Fruit fly (Drosophila melanogaster) whole organism, embryonic: ENCODE measurements around the gene CG13117.

Experiments used
- Awh ChIP-seq: fragments of 200-800 bp; sonication (Bioruptor generic); IDR thresholded peaks from 2 replicates; pipeline ENCODE4, ENCODE4 v1.3.6; 2022; ENCODE audit warnings: missing biosample characterization, missing genetic modification characterization
- B-H1 ChIP-seq: fragments of 200-800 bp; sonication (Bioruptor generic); IDR thresholded peaks from 3 replicates; pipeline ENCODE4 v1.3.6; 2022; ENCODE audit warnings: missing biosample characterization, missing genetic modification characterization
- B-H2 ChIP-seq: fragments of 200-800 bp; sonication (Bioruptor generic); optimal IDR thresholded peaks from 2 replicates; lab custom pipeline; 2018; ENCODE audit warnings: missing biosample characterization, mild to moderate bottlenecking, missing genetic modification characterization
- CG10274 ChIP-seq: fragments of 200-800 bp; sonication (Bioruptor generic); optimal IDR thresholded peaks from 3 replicates; lab custom pipeline; 2017; ENCODE audit warnings: missing biosample characterization, mild to moderate bottlenecking, missing genetic modification characterization
- CG13624 ChIP-seq: fragments of 200-800 bp; sonication (Bioruptor generic); optimal IDR thresholded peaks from 2 replicates; lab custom pipeline; 2016; ENCODE audit warnings: missing biosample characterization, missing genetic modification characterization
- CG13894 ChIP-seq: fragments of 200-800 bp; sonication (Bioruptor generic); optimal IDR thresholded peaks from 3 replicates; lab custom pipeline; 2018; ENCODE audit warnings: missing biosample characterization, mild to moderate bottlenecking, missing genetic modification characterization, moderate library complexity
- CG14050 ChIP-seq: fragments of 200-800 bp; sonication (Bioruptor generic); IDR thresholded peaks from 3 replicates; pipeline ENCODE4 v1.3.6; 2022; ENCODE audit warnings: missing biosample characterization, missing genetic modification characterization
- CG1529 ChIP-seq: fragments of 200-800 bp; sonication (Bioruptor generic); optimal IDR thresholded peaks from 3 replicates; lab custom pipeline; 2018; ENCODE audit warnings: missing biosample characterization, missing genetic modification characterization
- CG15696 ChIP-seq: fragments of 200-800 bp; sonication (Bioruptor generic); optimal IDR thresholded peaks from 2 replicates; lab custom pipeline; 2019; ENCODE audit warnings: missing biosample characterization, mild to moderate bottlenecking, missing genetic modification characterization, moderate library complexity
- CG1603 ChIP-seq: fragments of 200-800 bp; sonication (Bioruptor generic); optimal IDR thresholded peaks from 2 replicates; lab custom pipeline; 2019; ENCODE audit warnings: missing biosample characterization, mild to moderate bottlenecking, missing genetic modification characterization, moderate library complexity
- CG17568 ChIP-seq: fragments of 200-800 bp; sonication (Bioruptor generic); optimal IDR thresholded peaks from 2 replicates; lab custom pipeline; 2018; ENCODE audit warnings: missing biosample characterization, mild to moderate bottlenecking, missing genetic modification characterization, moderate library complexity
- CG2199 ChIP-seq: fragments of 200-800 bp; sonication (Bioruptor generic); IDR thresholded peaks from 3 replicates; pipeline ENCODE4 v1.3.6; 2022; ENCODE audit warnings: missing biosample characterization, missing genetic modification characterization
- CG31365 ChIP-seq: fragments of 200-800 bp; sonication (Bioruptor generic); optimal IDR thresholded peaks from 2 replicates; lab custom pipeline; 2018; ENCODE audit warnings: missing biosample characterization, mild to moderate bottlenecking, missing genetic modification characterization
- CG4730 ChIP-seq: fragments of 200-800 bp; sonication (Bioruptor generic); IDR thresholded peaks from 2 replicates; pipeline ENCODE4 v1.3.6; 2022; ENCODE audit warnings: missing biosample characterization, missing genetic modification characterization
- CG6765 ChIP-seq: fragments of 200-800 bp; sonication (Bioruptor generic); optimal IDR thresholded peaks from 3 replicates; lab custom pipeline; 2017; ENCODE audit warnings: missing biosample characterization, mild to moderate bottlenecking, missing genetic modification characterization
- CG7928 ChIP-seq: fragments of 200-800 bp; sonication (Bioruptor generic); optimal IDR thresholded peaks from 2 replicates; lab custom pipeline; 2017; ENCODE audit warnings: missing biosample characterization, mild to moderate bottlenecking, missing genetic modification characterization
- CG9727 ChIP-seq: fragments of 200-800 bp; sonication (Bioruptor generic); optimal IDR thresholded peaks from 3 replicates; lab custom pipeline; 2017; ENCODE audit warnings: missing biosample characterization, mild to moderate bottlenecking, missing genetic modification characterization
- CHES-1-like ChIP-seq: fragments of 200-800 bp; sonication (Bioruptor generic); optimal IDR thresholded peaks from 2 replicates; lab custom pipeline; 2016; ENCODE audit warnings: missing biosample characterization, missing genetic modification characterization
- Dad ChIP-seq: fragments of 200-800 bp; sonication (Bioruptor generic); optimal IDR thresholded peaks from 3 replicates; lab custom pipeline; 2016; ENCODE audit warnings: missing biosample characterization, missing genetic modification characterization
- Dip2 ChIP-seq: fragments of 200-800 bp; sonication (Bioruptor generic); IDR thresholded peaks from 2 replicates; pipeline ENCODE4 v1.3.6; 2022; ENCODE audit warnings: missing biosample characterization, missing genetic modification characterization
- Drgx ChIP-seq: fragments of 200-800 bp; sonication (Bioruptor generic); IDR thresholded peaks from 2 replicates; pipeline ENCODE4 v1.3.6; 2022; ENCODE audit warnings: missing biosample characterization, missing genetic modification characterization
- HLH3B ChIP-seq: fragments of 200-800 bp; sonication (Bioruptor generic); IDR thresholded peaks from 2 replicates; pipeline ENCODE4 v1.3.6; 2022; ENCODE audit warnings: missing biosample characterization, missing genetic modification characterization
- Med ChIP-seq: fragments of 200-800 bp; sonication (Bioruptor generic); peaks from one replicate; lab custom pipeline; 2016; ENCODE audit warnings: missing biosample characterization, missing genetic modification characterization, mild to moderate bottlenecking, inconsistent platforms, moderate library complexity
- Pdp1 ChIP-seq, 2 experiments: fragments of 200-800 bp; sonication (Bioruptor generic); optimal IDR thresholded peaks; 3 replicates each; lab custom pipeline; 2016; ENCODE audit warnings: missing biosample characterization in 2 of 2, missing genetic modification characterization in 2 of 2, mild to moderate bottlenecking in 1 of 2, moderate library complexity in 1 of 2
- Ptx1 ChIP-seq: fragments of 200-800 bp; sonication (Bioruptor generic); IDR thresholded peaks from 2 replicates; pipeline ENCODE4 v1.3.6; 2022; ENCODE audit warnings: missing biosample characterization, missing genetic modification characterization
- Rx ChIP-seq: fragments of 200-800 bp; sonication (Bioruptor generic); IDR thresholded peaks from 2 replicates; pipeline ENCODE4 v1.3.6; 2022; ENCODE audit warnings: missing biosample characterization, missing genetic modification characterization
- Ssrp ChIP-seq: fragments of 200-800 bp; sonication (Bioruptor generic); optimal IDR thresholded peaks from 2 replicates; lab custom pipeline; 2018; ENCODE audit warnings: missing biosample characterization, mild to moderate bottlenecking, missing genetic modification characterization, moderate library complexity
- Tbp ChIP-seq: fragments of >200 bp; optimal IDR thresholded peaks from 2 replicates; lab custom pipeline; 2018; ENCODE audit warnings: missing biosample characterization, missing genetic modification characterization
- chinmo ChIP-seq: fragments of 200-800 bp; sonication (Bioruptor generic); IDR thresholded peaks from 4 replicates; pipeline ENCODE4 v1.3.6; 2022; ENCODE audit warnings: missing biosample characterization, missing genetic modification characterization; ENCODE audit not compliant: partially characterized antibody
- crp ChIP-seq, 2 experiments: fragments of 200-800 bp; sonication (Bioruptor generic); optimal IDR thresholded peaks; 2 replicates in 1 of 2; 3 replicates in 1 of 2; lab custom pipeline; 2017; ENCODE audit warnings: missing biosample characterization in 2 of 2, missing genetic modification characterization in 2 of 2, mild to moderate bottlenecking in 1 of 2, moderate library complexity in 1 of 2
- cwo ChIP-seq: fragments of 200-800 bp; sonication (Bioruptor generic); optimal IDR thresholded peaks from 3 replicates; lab custom pipeline; 2017; ENCODE audit warnings: missing biosample characterization, missing genetic modification characterization, mild to moderate bottlenecking, moderate library complexity, missing genetic modification reagents
- ftz-f1 ChIP-seq: fragments of 200-800 bp; sonication (Bioruptor generic); optimal IDR thresholded peaks from 2 replicates; lab custom pipeline; 2016; ENCODE audit warnings: missing biosample characterization, missing genetic modification characterization
- her ChIP-seq: fragments of 200-800 bp; sonication (Bioruptor generic); optimal IDR thresholded peaks from 2 replicates; lab custom pipeline; 2016; ENCODE audit warnings: missing biosample characterization, missing genetic modification characterization
- hkb ChIP-seq, 2 experiments: fragments of 200-800 bp in 1 of 2; fragments of >200 bp in 1 of 2; sonication (Bioruptor generic) in 1 of 2; IDR thresholded peaks in 1 of 2; optimal IDR thresholded peaks in 1 of 2; 2 replicates each; pipeline versions ENCODE4 v1.3.6 to Lab custom; 2017 to 2022; ENCODE audit warnings: missing biosample characterization in 1 of 2, missing genetic modification characterization in 1 of 2
- lbe ChIP-seq: fragments of 200-800 bp; sonication (Bioruptor generic); optimal IDR thresholded peaks from 2 replicates; lab custom pipeline; 2016; ENCODE audit warnings: missing biosample characterization, mild to moderate bottlenecking, missing genetic modification characterization
- mam ChIP-seq: fragments of 200-800 bp; sonication (Bioruptor generic); optimal IDR thresholded peaks from 3 replicates; lab custom pipeline; 2016; ENCODE audit warnings: missing biosample characterization, missing genetic modification characterization
- mld ChIP-seq: fragments of 200-800 bp; sonication (Bioruptor generic); IDR thresholded peaks from 3 replicates; pipeline ENCODE4 v1.3.6; 2022; ENCODE audit warnings: missing biosample characterization, missing genetic modification characterization; ENCODE audit not compliant: partially characterized antibody
- nom ChIP-seq: fragments of 200-800 bp; sonication (Bioruptor generic); optimal IDR thresholded peaks from 2 replicates; lab custom pipeline; 2017; ENCODE audit warnings: missing biosample characterization, missing genetic modification characterization, mild to moderate bottlenecking, moderate library complexity, missing genetic modification reagents
- pros ChIP-seq: fragments of 200-800 bp; sonication (Bioruptor generic); optimal IDR thresholded peaks from 3 replicates; lab custom pipeline; 2019; ENCODE audit warnings: missing biosample characterization, mild to moderate bottlenecking, missing genetic modification characterization, moderate library complexity
- pzg ChIP-seq: fragments of 200-800 bp; sonication (Bioruptor generic); optimal IDR thresholded peaks from 3 replicates; lab custom pipeline; 2018; ENCODE audit warnings: missing biosample characterization, mild to moderate bottlenecking, missing genetic modification characterization, moderate library complexity
- scrt ChIP-seq: fragments of 200-800 bp; sonication (Bioruptor generic); optimal IDR thresholded peaks from 2 replicates; lab custom pipeline; 2018; ENCODE audit warnings: missing biosample characterization, mild to moderate bottlenecking, missing genetic modification characterization, moderate library complexity
- sens ChIP-seq: fragments of 200-800 bp; sonication (Bioruptor generic); peaks from one replicate; lab custom pipeline; 2016; ENCODE audit warnings: missing biosample characterization, missing genetic modification characterization
- tap ChIP-seq: fragments of 200-800 bp; optimal IDR thresholded peaks from 3 replicates; lab custom pipeline; 2019; ENCODE audit warnings: missing biosample characterization, mild to moderate bottlenecking, missing genetic modification characterization, moderate library complexity
- tup ChIP-seq: fragments of 200-800 bp; sonication (Bioruptor generic); optimal IDR thresholded peaks from 2 replicates; lab custom pipeline; 2016; ENCODE audit warnings: missing biosample characterization, mild to moderate bottlenecking, missing genetic modification characterization, moderate library complexity
- wdn ChIP-seq: fragments of 200-800 bp; sonication (Bioruptor generic); IDR thresholded peaks from 2 replicates; pipeline ENCODE4 v1.3.6; 2022; ENCODE audit warnings: missing biosample characterization, missing genetic modification characterization
- zfh1 ChIP-seq: fragments of 200-800 bp; sonication (Bioruptor generic); IDR thresholded peaks from 3 replicates; pipeline ENCODE4 v1.3.6; 2022; ENCODE audit warnings: missing biosample characterization, missing genetic modification characterization

The CG13117 gene

DNA sequence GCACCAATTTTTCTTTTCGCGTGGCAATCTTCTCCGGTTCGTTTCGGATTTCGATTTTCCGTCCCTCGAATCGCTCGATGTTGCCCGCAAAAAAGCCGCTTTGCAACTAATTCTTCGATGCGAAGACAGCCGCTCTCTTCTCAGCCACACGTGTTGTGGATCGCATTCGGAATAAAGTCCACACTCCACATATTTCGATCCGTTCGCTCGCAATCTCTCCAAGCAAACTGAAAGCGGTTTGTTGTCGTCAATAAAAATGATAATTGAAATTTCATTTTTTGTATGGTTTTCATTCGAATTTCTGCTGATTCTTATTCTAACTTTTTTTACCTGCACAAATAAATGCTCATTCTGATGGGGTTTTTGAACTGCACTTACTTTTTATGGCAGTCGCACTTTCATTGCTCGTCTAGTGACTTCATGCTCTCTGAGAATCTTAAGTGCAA, 30.6 kb upstream of the CG13117 start, which contains the start of gene CG31710 (continued):
- TF ChIP-seq pros (GFP tag; lab: Kevin White, UChicago) (peak; percentile 19), Dad (no peak), CG9727 (no peak), CG1603 (tag; lab: Kevin White, UChicago) (no peak), pzg (GFP tag; lab: Kevin White, UChicago) (no peak), CG6765 (GFP tag; lab: Kevin White, UChicago) (peak; percentile 15), hkb (optimal IDR thresholded peaks at IDR 0.05; lab: Kevin White, UChicago) (no peak), hkb (GFP tag; IDR thresholded peaks at IDR 0.05; lab: Robert Waterston, UW) (peak; percentile 56; the same call in 1 of the 2 replicates), wdn (GFP tag; lab: Robert Waterston, UW) (no peak), CG13894 (tag; lab: Kevin White, UChicago) (no peak), cwo (GFP tag; lab: Kevin White, UChicago) (peak; percentile 96)

DNA sequence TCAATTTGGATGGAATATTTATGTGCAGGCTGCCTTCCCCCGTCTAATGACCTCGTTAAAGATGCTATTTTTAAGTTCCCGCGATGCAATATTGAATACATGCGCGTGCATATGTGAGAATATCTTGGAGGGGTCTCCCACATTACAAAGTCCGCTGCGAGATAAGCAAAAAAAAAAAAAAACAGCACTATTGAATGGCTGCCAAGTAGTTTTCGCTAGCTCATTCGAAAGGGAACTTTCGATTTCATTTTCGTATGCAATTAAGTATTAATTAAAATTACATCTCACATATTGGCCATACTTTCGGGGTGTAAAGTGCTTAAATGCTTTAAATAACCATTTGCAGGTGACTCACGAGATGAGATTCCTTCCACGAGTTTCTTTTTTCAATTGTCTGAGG, 29.3 kb upstream of the CG13117 start:
- peak; percentile 53; the same call in 1 of the 2 replicates for TF ChIP-seq Drgx (GFP tag; lab: Robert Waterston, UW)
- 0 out of 3 replicates have a peak, but pooled peaks have one; percentile 58 for TF ChIP-seq CG2199 (GFP tag; lab: Robert Waterston, UW)
- no peak for TF ChIP-seq wdn (GFP tag; lab: Robert Waterston, UW)
- 0 out of 4 replicates have a peak, but pooled peaks have one; percentile 5 for TF ChIP-seq chinmo
- no peak for TF ChIP-seq tap (tag; lab: Kevin White, UChicago)
- TF ChIP-seq sens: peak; percentile 48
- peak; percentile 77 for TF ChIP-seq nom (GFP tag; lab: Kevin White, UChicago)
- no peak for TF ChIP-seq Ssrp (tag; lab: Kevin White, UChicago)
- no peak for TF ChIP-seq scrt (GFP tag; lab: Kevin White, UChicago)
- peak; percentile 36 for TF ChIP-seq ftz-f1
- TF ChIP-seq Ptx1 (GFP tag; lab: Robert Waterston, UW): no peak
- TF ChIP-seq crp (GFP tag; optimal IDR thresholded peaks at IDR 0.05; lab: Kevin White, UChicago): no peak
- TF ChIP-seq CG10274 (GFP tag; lab: Kevin White, UChicago): no peak
- TF ChIP-seq CG14050 (GFP tag; lab: Robert Waterston, UW): no peak

DNA sequence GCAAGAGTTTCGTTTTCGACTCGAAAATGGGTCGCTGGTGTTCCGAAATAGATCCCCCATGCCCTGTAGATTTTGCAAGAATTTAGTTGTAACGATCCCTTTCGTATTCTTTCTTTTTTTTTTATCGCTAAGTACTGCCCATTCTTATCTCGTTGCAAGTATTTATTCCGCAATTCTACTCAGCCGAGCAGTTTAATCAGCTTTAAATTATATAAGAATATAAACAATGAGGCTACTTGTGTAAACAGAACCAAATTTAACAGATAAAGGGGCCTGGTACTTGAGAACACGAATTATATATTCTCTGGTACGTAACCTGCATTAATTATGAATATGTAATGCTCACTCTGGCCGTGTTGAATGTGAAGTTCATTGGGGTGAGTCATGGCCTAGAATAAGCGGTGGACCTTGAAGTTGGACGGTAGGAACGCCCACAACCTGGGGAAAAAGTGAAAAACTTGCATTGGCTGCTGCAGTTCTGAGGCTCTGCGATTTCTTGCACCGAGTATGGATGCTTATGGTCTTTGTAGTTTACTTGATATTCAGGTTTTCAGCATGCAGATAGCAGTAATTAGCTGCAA, 28.8 kb upstream of the CG13117 start:
- TF ChIP-seq CG31365 (tag; lab: Kevin White, UChicago): no peak
- TF ChIP-seq tup: no peak
- no peak for TF ChIP-seq CG7928 (GFP tag; lab: Kevin White, UChicago)
- TF ChIP-seq her (GFP tag; lab: Kevin White, UChicago): no peak
- no peak for TF ChIP-seq CG13624 (GFP tag; lab: Kevin White, UChicago)
- peak; percentile 27 for TF ChIP-seq lbe (GFP tag; lab: Kevin White, UChicago)
- TF ChIP-seq zfh1 (GFP tag; lab: Robert Waterston, UW): no peak
- TF ChIP-seq chinmo: 0 out of 4 replicates have a peak, but pooled peaks have one; percentile 31
- TF ChIP-seq B-H1 (GFP tag; lab: Robert Waterston, UW): no peak
- TF ChIP-seq scrt (GFP tag; lab: Kevin White, UChicago): no peak
- no peak for TF ChIP-seq mam (GFP tag; lab: Kevin White, UChicago)
- TF ChIP-seq Med (GFP tag; lab: Kevin White, UChicago): peak; percentile 40
- no peak for TF ChIP-seq CG1529 (GFP tag; lab: Kevin White, UChicago)
- no peak for TF ChIP-seq Dip2 (GFP tag; lab: Robert Waterston, UW)
- no peak for TF ChIP-seq Rx (GFP tag; lab: Robert Waterston, UW)
- TF ChIP-seq Pdp1 (GFP tag; optimal IDR thresholded peaks at IDR 0.05; lab: Kevin White, UChicago): peak in 1 of 2 experiments; percentile 96
- no peak for TF ChIP-seq Awh (GFP tag; lab: Robert Waterston, UW)
- TF ChIP-seq Tbp: no peak
- no peak for TF ChIP-seq HLH3B (GFP tag; lab: Robert Waterston, UW)
- TF ChIP-seq B-H2 (GFP tag; lab: Kevin White, UChicago): no peak
- TF ChIP-seq sens: peak; percentile 52
- TF ChIP-seq CG15696 (tag; lab: Kevin White, UChicago): no peak
- TF ChIP-seq mld (GFP tag; lab: Robert Waterston, UW): no peak
- TF ChIP-seq CG4730 (GFP tag; lab: Robert Waterston, UW): no peak
- TF ChIP-seq CHES-1-like (GFP tag; lab: Kevin White, UChicago): no peak
- TF ChIP-seq CG17568 (GFP tag; lab: Kevin White, UChicago): peak; percentile 9
- no peak for TF ChIP-seq CG14050 (GFP tag; lab: Robert Waterston, UW)
